Worm (Caenorhabditis elegans): ENCODE results near the gene col-114.

- TF ChIP-seq pqm-1 (tag; optimal IDR thresholded peaks at IDR 0.05) (no peak), elt-2 (tag; optimal IDR thresholded peaks at IDR 0.05) (no peak), aha-1 (tag; optimal IDR thresholded peaks at IDR 0.05) (no peak), lsy-2 (tag; optimal IDR thresholded peaks at IDR 0.05) (no peak), ztf-11 (tag; optimal IDR thresholded peaks at IDR 0.05) (no peak), fos-1 (tag; optimal IDR thresholded peaks at IDR 0.05) (no peak), unc-86 (tag; optimal IDR thresholded peaks at IDR 0.05) (no peak), nhr-237 (tag; optimal IDR thresholded peaks at IDR 0.05) (no peak), fkh-10 (GFP tag; optimal IDR thresholded peaks at IDR 0.05) (no peak), nhr-28 (tag; optimal IDR thresholded peaks at IDR 0.05) (no peak)
Measured at ce11 chrIV:7212769-7213168, 33.7 kb downstream of the col-114 start.

Measured in whole organism, L1 larva.